Fruit fly (Drosophila melanogaster) whole organism: ENCODE results near the gene CG6059.

Source experiments
- EcR ChIP-seq, 2 experiments: fragments of >200 bp; optimal IDR thresholded peaks; 2 replicates each; lab custom pipeline; 2017; ENCODE audit warnings: missing biosample characterization in 2 of 2, missing genetic modification characterization in 2 of 2, missing genetic modification reagents in 2 of 2
- pan ChIP-seq: fragments of >200 bp; optimal IDR thresholded peaks from 2 replicates; lab custom pipeline; 2017
- psq ChIP-seq: fragments of >200 bp; optimal IDR thresholded peaks from 2 replicates; lab custom pipeline; 2017
- usp ChIP-seq: fragments of >200 bp; optimal IDR thresholded peaks from 2 replicates; lab custom pipeline; 2017; ENCODE audit warnings: missing biosample characterization, missing genetic modification characterization, mixed read lengths

- TF ChIP-seq pan (lab: Kevin White, UChicago) = no peak
- TF ChIP-seq psq = no peak
- TF ChIP-seq usp (GFP tag; lab: Kevin White, UChicago) = no peak
- no peak for TF ChIP-seq EcR (GFP tag; optimal IDR thresholded peaks at IDR 0.05; lab: Kevin White, UChicago)
Measured at dm6 chr3R:27135692-27136641, 11.5 kb upstream of the CG6059 start.
